Fruit fly (Drosophila melanogaster) whole organism, embryonic: Measurements from ENCODE around the gene CG4709.

Experiments
- Atf6 ChIP-seq: fragments of 200-800 bp; sonication (Bioruptor generic); IDR thresholded peaks from 2 replicates; pipeline ENCODE4 v1.3.6; 2022; ENCODE audit warnings: missing biosample characterization, missing genetic modification characterization
- B-H2 ChIP-seq: fragments of 200-800 bp; sonication (Bioruptor generic); optimal IDR thresholded peaks from 2 replicates; lab custom pipeline; 2018; ENCODE audit warnings: missing biosample characterization, mild to moderate bottlenecking, missing genetic modification characterization
- Bgb ChIP-seq: fragments of 200-800 bp; sonication (Bioruptor generic); IDR thresholded peaks from 2 replicates; pipeline ENCODE4 v1.3.6; 2022; ENCODE audit warnings: missing biosample characterization, missing genetic modification characterization; ENCODE audit not compliant: partially characterized antibody
- CG10209 ChIP-seq: fragments of 200-800 bp; sonication (Bioruptor generic); optimal IDR thresholded peaks from 3 replicates; lab custom pipeline; 2017; ENCODE audit warnings: missing biosample characterization, mild to moderate bottlenecking, missing genetic modification characterization, missing genetic modification reagents
- CG10462 ChIP-seq: fragments of 200-800 bp; sonication (Bioruptor generic); optimal IDR thresholded peaks from 2 replicates; lab custom pipeline; 2016; ENCODE audit warnings: missing biosample characterization, missing genetic modification characterization
- CG10979 ChIP-seq: fragments of 200-800 bp; sonication (Bioruptor generic); optimal IDR thresholded peaks from 2 replicates; lab custom pipeline; 2018; ENCODE audit warnings: missing biosample characterization, mild to moderate bottlenecking, missing genetic modification characterization, moderate library complexity
- CG12744 ChIP-seq: fragments of 200-800 bp; sonication (Bioruptor generic); optimal IDR thresholded peaks from 2 replicates; lab custom pipeline; 2016; ENCODE audit warnings: missing biosample characterization, missing genetic modification characterization
- CG13287 ChIP-seq: fragments of 200-800 bp; sonication (Bioruptor generic); IDR thresholded peaks from 2 replicates; pipeline ENCODE4 v1.3.6; 2022; ENCODE audit warnings: missing biosample characterization, missing genetic modification characterization; ENCODE audit not compliant: partially characterized antibody
- CG14860 ChIP-seq: fragments of 200-800 bp; sonication (Bioruptor generic); IDR thresholded peaks from 3 replicates; pipeline ENCODE4 v1.3.6; 2022; ENCODE audit warnings: missing biosample characterization, missing genetic modification characterization; ENCODE audit not compliant: partially characterized antibody
- CG17829 ChIP-seq: fragments of 200-800 bp; optimal IDR thresholded peaks from 2 replicates; lab custom pipeline; 2019; ENCODE audit warnings: missing biosample characterization, mild to moderate bottlenecking, missing genetic modification characterization, moderate library complexity
- CG18011 ChIP-seq: fragments of 200-800 bp; sonication (Bioruptor generic); optimal IDR thresholded peaks from 2 replicates; lab custom pipeline; 2017; ENCODE audit warnings: missing biosample characterization, missing genetic modification characterization, mild to moderate bottlenecking, moderate library complexity, missing genotype
- CG18764 ChIP-seq: fragments of 200-800 bp; sonication (Bioruptor generic); optimal IDR thresholded peaks from 3 replicates; lab custom pipeline; 2016; ENCODE audit warnings: missing biosample characterization, missing genetic modification characterization
- CG2116 ChIP-seq: fragments of 200-800 bp; sonication (Bioruptor generic); optimal IDR thresholded peaks from 3 replicates; lab custom pipeline; 2018; ENCODE audit warnings: missing biosample characterization, mild to moderate bottlenecking, missing genetic modification characterization
- CG32532 ChIP-seq: fragments of 200-800 bp; sonication (Bioruptor generic); IDR thresholded peaks from 2 replicates; pipeline ENCODE4 v1.3.6; 2022; ENCODE audit warnings: missing biosample characterization, missing genetic modification characterization
- CG32767 ChIP-seq: fragments of 200-800 bp; sonication (Bioruptor generic); IDR thresholded peaks from 2 replicates; pipeline ENCODE4 v1.3.6; 2022; ENCODE audit warnings: missing biosample characterization, missing genetic modification characterization
- CG34224 ChIP-seq: fragments of 200-800 bp; sonication (Bioruptor generic); IDR thresholded peaks from 3 replicates; pipeline ENCODE4 v1.3.6; 2022; ENCODE audit warnings: missing biosample characterization, missing genetic modification characterization; ENCODE audit not compliant: partially characterized antibody
- CG9817 ChIP-seq: fragments of 200-800 bp; sonication (Bioruptor generic); optimal IDR thresholded peaks from 2 replicates; lab custom pipeline; 2018; ENCODE audit warnings: missing biosample characterization, mild to moderate bottlenecking, missing genetic modification characterization, moderate library complexity
- CHES-1-like ChIP-seq: fragments of 200-800 bp; sonication (Bioruptor generic); optimal IDR thresholded peaks from 2 replicates; lab custom pipeline; 2016; ENCODE audit warnings: missing biosample characterization, missing genetic modification characterization
- Dfd ChIP-seq, 2 experiments: fragments of >200 bp; optimal IDR thresholded peaks; 2 replicates each; lab custom pipeline; 2017; ENCODE audit warnings: missing biosample characterization in 2 of 2, missing genetic modification characterization in 2 of 2
- Dll ChIP-seq: fragments of 200-800 bp; sonication (Bioruptor generic); IDR thresholded peaks from 4 replicates; pipeline ENCODE4 v1.3.6; 2022; ENCODE audit warnings: missing biosample characterization, missing genetic modification characterization; ENCODE audit not compliant: partially characterized antibody
- Doc2 ChIP-seq: fragments of 200-800 bp; sonication (Bioruptor generic); IDR thresholded peaks from 2 replicates; pipeline ENCODE4 v1.3.6; 2022; ENCODE audit warnings: missing biosample characterization, missing genetic modification characterization
- Doc3 ChIP-seq: fragments of 200-800 bp; sonication (Bioruptor generic); IDR thresholded peaks from 3 replicates; pipeline ENCODE4 v1.3.6; 2022; ENCODE audit warnings: missing biosample characterization, missing genetic modification characterization; ENCODE audit not compliant: partially characterized antibody
- Fer1 ChIP-seq: fragments of 200-800 bp; sonication (Bioruptor generic); optimal IDR thresholded peaks from 2 replicates; lab custom pipeline; 2017; ENCODE audit warnings: missing biosample characterization, mild to moderate bottlenecking, missing genetic modification characterization
- HmgZ ChIP-seq: fragments of 200-800 bp; sonication (Bioruptor generic); optimal IDR thresholded peaks from 2 replicates; lab custom pipeline; 2018; ENCODE audit warnings: missing biosample characterization, mild to moderate bottlenecking, missing genetic modification characterization
- MESR4 ChIP-seq: fragments of 200-800 bp; sonication (Bioruptor generic); optimal IDR thresholded peaks from 2 replicates; lab custom pipeline; 2018; ENCODE audit warnings: missing biosample characterization, mild to moderate bottlenecking, missing genetic modification characterization, moderate library complexity
- Med ChIP-seq: fragments of 200-800 bp; sonication (Bioruptor generic); peaks from one replicate; lab custom pipeline; 2016; ENCODE audit warnings: missing biosample characterization, missing genetic modification characterization, mild to moderate bottlenecking, inconsistent platforms, moderate library complexity
- NC2α ChIP-seq: fragments of 200-800 bp; sonication (Bioruptor generic); optimal IDR thresholded peaks from 2 replicates; lab custom pipeline; 2016; ENCODE audit warnings: missing biosample characterization, missing genetic modification characterization
- Neu2 ChIP-seq: fragments of 200-800 bp; sonication (Bioruptor generic); optimal IDR thresholded peaks from 3 replicates; lab custom pipeline; 2016; ENCODE audit warnings: missing biosample characterization, missing genetic modification characterization, borderline replicate concordance
- Scr ChIP-seq: fragments of 200-800 bp; sonication (Bioruptor generic); IDR thresholded peaks from 2 replicates; pipeline ENCODE4 v1.3.6; 2022; ENCODE audit warnings: missing biosample characterization, missing genetic modification characterization; ENCODE audit not compliant: partially characterized antibody
- Spps ChIP-seq: fragments of 200-800 bp; sonication (Bioruptor generic); optimal IDR thresholded peaks from 2 replicates; lab custom pipeline; 2018; ENCODE audit warnings: missing biosample characterization, mild to moderate bottlenecking, missing genetic modification characterization
- Stat92E ChIP-seq, 3 experiments: fragments of >200 bp in 2 of 3; fragments of 200-800 bp in 1 of 3; sonication (Bioruptor generic) in 1 of 3; optimal IDR thresholded peaks; 2 replicates each; lab custom pipeline; 2017 to 2019; ENCODE audit warnings: missing biosample characterization in 3 of 3, missing genetic modification characterization in 3 of 3, mild to moderate bottlenecking in 1 of 3, moderate library complexity in 1 of 3
- Xbp1 ChIP-seq: fragments of 200-800 bp; sonication (Bioruptor generic); optimal IDR thresholded peaks from 3 replicates; lab custom pipeline; 2016; ENCODE audit warnings: missing biosample characterization, mild to moderate bottlenecking, missing genetic modification characterization
- abd-A ChIP-seq: fragments of 200-800 bp; sonication (Bioruptor generic); optimal IDR thresholded peaks from 3 replicates; lab custom pipeline; 2019; ENCODE audit warnings: missing biosample characterization, mild to moderate bottlenecking, missing genetic modification characterization, moderate library complexity
- amos ChIP-seq: fragments of 200-800 bp; sonication (Bioruptor generic); IDR thresholded peaks from 2 replicates; pipeline ENCODE4 v1.3.6; 2022; ENCODE audit warnings: missing biosample characterization, missing genetic modification characterization; ENCODE audit not compliant: partially characterized antibody
- ase ChIP-seq: fragments of 200-800 bp; sonication (Bioruptor generic); IDR thresholded peaks from 3 replicates; pipeline ENCODE4 v1.3.6; 2022; ENCODE audit warnings: missing biosample characterization, missing genetic modification characterization
- cas ChIP-seq: fragments of 200-800 bp; sonication (Bioruptor generic); IDR thresholded peaks from 2 replicates; pipeline ENCODE4 v1.3.6; 2022; ENCODE audit warnings: missing biosample characterization, missing genetic modification characterization
- cato ChIP-seq: fragments of 200-800 bp; sonication (Bioruptor generic); optimal IDR thresholded peaks from 2 replicates; lab custom pipeline; 2016; ENCODE audit warnings: missing biosample characterization, missing genetic modification characterization, borderline replicate concordance
- ci ChIP-seq: fragments of 200-800 bp; sonication (Bioruptor generic); IDR thresholded peaks from 3 replicates; pipeline ENCODE4 v1.3.6; 2022; ENCODE audit warnings: missing biosample characterization, missing genetic modification characterization
- dpn ChIP-seq, 2 experiments: fragments of 200-800 bp; sonication (Bioruptor generic); optimal IDR thresholded peaks; 3 replicates each; lab custom pipeline; 2016; ENCODE audit warnings: missing biosample characterization in 2 of 2, missing genetic modification characterization in 2 of 2
- emc ChIP-seq: fragments of 200-800 bp; sonication (Bioruptor generic); optimal IDR thresholded peaks from 2 replicates; lab custom pipeline; 2016; ENCODE audit warnings: missing biosample characterization, missing genetic modification characterization
- exex ChIP-seq: fragments of 200-800 bp; sonication (Bioruptor generic); optimal IDR thresholded peaks from 4 replicates; lab custom pipeline; 2018; ENCODE audit warnings: missing biosample characterization, mild to moderate bottlenecking, missing genetic modification characterization, moderate library complexity
- kni ChIP-seq: fragments of 200-800 bp; sonication (Bioruptor generic); optimal IDR thresholded peaks from 3 replicates; lab custom pipeline; 2017; ENCODE audit warnings: mild to moderate bottlenecking, missing biosample characterization, missing genetic modification reagents, missing genetic modification characterization
- lbe ChIP-seq: fragments of 200-800 bp; sonication (Bioruptor generic); optimal IDR thresholded peaks from 2 replicates; lab custom pipeline; 2016; ENCODE audit warnings: missing biosample characterization, mild to moderate bottlenecking, missing genetic modification characterization
- otp ChIP-seq: fragments of 200-800 bp; sonication (Bioruptor generic); IDR thresholded peaks from 3 replicates; pipeline ENCODE4, ENCODE4 v1.3.6; 2022; ENCODE audit warnings: missing biosample characterization, missing genetic modification characterization
- sna ChIP-seq: fragments of 200-800 bp; sonication (Bioruptor generic); IDR thresholded peaks from 2 replicates; pipeline ENCODE4 v1.3.6; 2022; ENCODE audit warnings: missing biosample characterization, missing genetic modification characterization; ENCODE audit not compliant: partially characterized antibody
- ssp ChIP-seq: fragments of 200-800 bp; sonication (Bioruptor generic); IDR thresholded peaks from 2 replicates; pipeline ENCODE4 v1.3.6; 2022; ENCODE audit warnings: missing biosample characterization, missing genetic modification characterization
- toy ChIP-seq: fragments of 200-800 bp; sonication (Bioruptor generic); IDR thresholded peaks from 2 replicates; pipeline ENCODE4 v1.3.6; 2022; ENCODE audit warnings: missing biosample characterization, missing genetic modification characterization
- unc-4 ChIP-seq: fragments of 200-800 bp; sonication (Bioruptor generic); IDR thresholded peaks from 2 replicates; pipeline ENCODE4 v1.3.6; 2022; ENCODE audit warnings: missing biosample characterization, missing genetic modification characterization; ENCODE audit not compliant: partially characterized antibody
- wdn ChIP-seq: fragments of 200-800 bp; sonication (Bioruptor generic); IDR thresholded peaks from 2 replicates; pipeline ENCODE4 v1.3.6; 2022; ENCODE audit warnings: missing biosample characterization, missing genetic modification characterization

Gene CG4709

DNA sequence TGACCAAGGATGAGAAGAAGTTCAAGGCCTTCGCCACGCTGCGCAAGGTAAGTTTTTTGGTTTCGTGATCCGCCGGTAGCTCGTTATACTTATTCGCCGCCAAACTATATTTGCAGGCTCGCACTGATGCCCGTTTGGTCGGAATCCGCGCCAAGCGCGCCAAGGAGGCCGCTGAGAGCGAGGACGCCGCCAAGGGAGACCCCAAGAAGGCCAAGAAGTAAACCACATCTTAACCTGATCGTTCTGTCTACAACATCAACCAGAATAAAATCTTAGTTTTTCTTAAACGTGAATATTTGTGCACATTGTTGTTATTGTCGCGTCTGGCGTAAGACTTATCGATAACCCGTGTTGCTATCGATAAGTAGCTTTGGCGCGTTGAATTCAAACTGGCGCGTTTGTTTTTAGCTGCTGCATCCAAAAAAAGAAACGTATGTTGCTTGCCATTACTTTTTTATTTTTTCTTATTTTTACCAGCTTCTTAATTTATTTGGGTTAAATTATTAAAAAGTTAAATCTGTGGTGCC is 14.1 kb downstream of the CG4709 start (continued):
- TF ChIP-seq CG2116 (GFP tag; lab: Kevin White, UChicago) = peak; percentile 45
- TF ChIP-seq Spps (tag; lab: Kevin White, UChicago) = no peak
- TF ChIP-seq NC2α (GFP tag; lab: Kevin White, UChicago) = no peak
- TF ChIP-seq Atf6 = no peak
- TF ChIP-seq Med (GFP tag; lab: Kevin White, UChicago) = peak; percentile 70
- no peak for TF ChIP-seq Doc2 (GFP tag; lab: Robert Waterston, UW)
- TF ChIP-seq otp (GFP tag; lab: Robert Waterston, UW) = no peak
- TF ChIP-seq CG10209 (GFP tag; lab: Kevin White, UChicago) = no peak
- peak; percentile 71 for TF ChIP-seq sna
- no peak for TF ChIP-seq toy
- TF ChIP-seq Scr (GFP tag; lab: Robert Waterston, UW) = peak; percentile 50
- no peak for TF ChIP-seq wdn (GFP tag; lab: Robert Waterston, UW)
- no peak for TF ChIP-seq ci
- no peak for TF ChIP-seq Neu2
- no peak for TF ChIP-seq CG18764 (GFP tag; lab: Kevin White, UChicago)
- TF ChIP-seq emc (GFP tag; lab: Kevin White, UChicago) = no peak
- TF ChIP-seq ssp = no peak
- no peak for TF ChIP-seq CG9817 (tag; lab: Kevin White, UChicago)
- peak; percentile 72 for TF ChIP-seq Dll (GFP tag; lab: Robert Waterston, UW)
- TF ChIP-seq CG10979 = no peak
- TF ChIP-seq lbe (GFP tag; lab: Kevin White, UChicago) = no peak
- no peak for TF ChIP-seq CHES-1-like
- no peak for TF ChIP-seq ase (GFP tag; lab: Robert Waterston, UW)
- no peak for TF ChIP-seq cas (GFP tag; lab: Robert Waterston, UW)
- 0 out of 3 replicates have a peak, but pooled peaks have one; percentile 43 for TF ChIP-seq CG14860 (GFP tag; lab: Robert Waterston, UW)
- TF ChIP-seq CG34224 (GFP tag; lab: Robert Waterston, UW) = peak; percentile 69
- TF ChIP-seq CG18011 (GFP tag; lab: Kevin White, UChicago) = no peak
- no peak for TF ChIP-seq Fer1 (GFP tag; lab: Kevin White, UChicago)
- 0 out of 3 replicates have a peak, but pooled peaks have one; percentile 28 for TF ChIP-seq Doc3 (GFP tag; lab: Robert Waterston, UW)
- no peak for TF ChIP-seq CG12744 (GFP tag; lab: Kevin White, UChicago)
- TF ChIP-seq Xbp1 (GFP tag; lab: Kevin White, UChicago) = no peak
- no peak for TF ChIP-seq cato (GFP tag; lab: Kevin White, UChicago)
- no peak for TF ChIP-seq kni (GFP tag; lab: Kevin White, UChicago)
- TF ChIP-seq abd-A = no peak
- TF ChIP-seq CG17829 (tag; lab: Kevin White, UChicago) = no peak
- TF ChIP-seq CG32767 (GFP tag; lab: Robert Waterston, UW) = no peak
- no peak for TF ChIP-seq exex (tag; lab: Kevin White, UChicago)
- TF ChIP-seq B-H2 = no peak
- no peak for TF ChIP-seq CG10462
- peak; percentile 76 for TF ChIP-seq CG13287 (GFP tag; lab: Robert Waterston, UW)
- peak; percentile 53; the same call in 1 of the 2 replicates for TF ChIP-seq Bgb (GFP tag; lab: Robert Waterston, UW)
- TF ChIP-seq Dfd (GFP tag; optimal IDR thresholded peaks at IDR 0.05; lab: Kevin White, UChicago) = no peak
- no peak for TF ChIP-seq MESR4 (GFP tag; lab: Kevin White, UChicago)
- no peak for TF ChIP-seq Stat92E (GFP tag; optimal IDR thresholded peaks at IDR 0.05; lab: Kevin White, UChicago)
- peak; percentile 27; the same call in 1 of the 2 replicates for TF ChIP-seq amos (GFP tag; lab: Robert Waterston, UW)
- TF ChIP-seq dpn (GFP tag; optimal IDR thresholded peaks at IDR 0.05; lab: Kevin White, UChicago) = no peak
- TF ChIP-seq CG32532 (GFP tag; lab: Robert Waterston, UW) = no peak
- peak; percentile 57 for TF ChIP-seq unc-4 (GFP tag; lab: Robert Waterston, UW)
- TF ChIP-seq HmgZ (tag; lab: Kevin White, UChicago) = no peak
